Worm (Caenorhabditis elegans): Measurements from ENCODE around the gene such-1.

such-1 gene

ce11 chrIII:11467631-11468481, 55.7 kb downstream of the such-1 start:
- TF ChIP-seq hmg-11 (tag; optimal IDR thresholded peaks at IDR 0.05) = peak; percentile 45
- peak; percentile 57 for TF ChIP-seq nhr-23 (tag; optimal IDR thresholded peaks at IDR 0.05)
- TF ChIP-seq lsy-12 (tag; optimal IDR thresholded peaks at IDR 0.05) = no peak
- no peak for TF ChIP-seq nhr-67 (tag; optimal IDR thresholded peaks at IDR 0.05)
- TF ChIP-seq pha-4 (tag; optimal IDR thresholded peaks at IDR 0.05) = peak; percentile 20
- peak; percentile 5 for TF ChIP-seq nfya-1 (tag; optimal IDR thresholded peaks at IDR 0.05; ENCODE audit: insufficient read depth)

DNA sequence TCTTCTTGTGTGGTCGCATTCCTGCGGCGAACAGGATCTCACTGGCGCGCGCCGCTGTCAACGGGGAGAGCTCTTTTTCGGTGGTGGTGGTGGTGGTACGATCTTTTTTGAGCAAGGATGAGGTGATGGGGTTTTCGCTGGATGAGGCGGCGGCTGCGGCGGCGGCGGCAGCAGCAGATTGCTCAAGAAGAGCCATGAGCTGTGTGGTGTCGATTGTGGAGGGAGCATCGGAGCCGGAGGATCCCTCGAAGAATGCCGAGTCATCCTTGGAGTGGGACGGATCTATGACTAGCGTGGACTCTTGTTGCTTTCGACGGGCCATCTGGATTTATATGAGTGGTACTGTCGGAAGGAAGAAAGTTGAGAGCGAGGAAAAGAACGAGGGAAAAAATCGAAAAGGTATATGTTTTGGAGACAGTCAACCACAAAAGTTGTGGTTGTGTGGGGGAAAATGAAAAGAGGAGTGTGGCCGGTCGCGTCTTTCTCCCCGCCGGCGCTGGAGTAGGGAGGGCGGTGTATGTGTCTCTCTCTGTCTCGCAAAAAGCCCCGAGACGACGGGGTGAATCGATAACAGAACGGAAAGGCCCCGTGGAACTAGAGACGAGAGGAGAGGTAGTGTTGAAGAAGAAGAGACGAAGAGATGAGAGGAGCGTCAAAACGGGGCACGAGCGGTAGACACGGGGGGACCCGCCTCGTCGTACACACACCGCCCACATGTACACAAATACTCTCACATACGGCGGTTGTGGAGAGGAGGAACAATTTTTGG, 57.0 kb downstream of the such-1 start:
- TF ChIP-seq elt-2 (tag; optimal IDR thresholded peaks at IDR 0.05) (peak; percentile 32), ceh-28 (tag; optimal IDR thresholded peaks at IDR 0.05) (peak; percentile 7), hmg-11 (tag; optimal IDR thresholded peaks at IDR 0.05) (peak; percentile 49), unc-62 (GFP tag; optimal IDR thresholded peaks at IDR 0.05) (no peak), lin-39 (tag; optimal IDR thresholded peaks at IDR 0.05) (peak; percentile 25), pha-4 (tag; optimal IDR thresholded peaks at IDR 0.05) (peak; percentile 13), nhr-77 (tag; optimal IDR thresholded peaks at IDR 0.05) (no peak), nfya-1 (tag; optimal IDR thresholded peaks at IDR 0.05; ENCODE audit: insufficient read depth) (peak; percentile 42)

DNA sequence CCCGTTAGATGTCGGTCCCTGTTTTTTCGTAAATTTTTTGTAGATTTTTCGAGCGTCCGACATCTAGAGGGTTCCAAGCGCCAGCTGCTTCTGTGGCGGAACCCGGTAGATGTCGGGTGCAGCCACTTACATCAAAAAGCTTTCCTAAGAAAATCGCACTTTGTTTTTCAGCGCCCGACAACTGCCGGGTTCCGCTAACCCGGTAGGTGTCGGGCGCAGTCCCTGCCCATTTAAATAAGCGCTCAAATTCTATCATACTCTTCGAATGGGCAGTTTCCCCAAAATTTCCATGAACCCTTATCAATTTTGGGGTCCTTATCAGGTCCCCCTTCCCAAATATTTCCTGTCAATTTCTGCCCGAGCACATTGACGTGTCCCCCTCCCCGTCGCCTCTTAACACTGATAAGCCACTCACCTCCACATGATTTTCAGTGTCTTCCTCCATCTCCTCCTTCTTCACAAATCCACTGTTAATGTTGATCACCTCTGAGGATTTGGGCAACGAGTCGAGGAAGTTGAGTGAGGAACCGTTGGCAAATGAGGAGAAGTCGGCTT, 58.1 kb downstream of the such-1 start:
- TF ChIP-seq egl-5 (tag; optimal IDR thresholded peaks at IDR 0.05) = no peak
- no peak for TF ChIP-seq tbx-2 (tag; optimal IDR thresholded peaks at IDR 0.05)
- no peak for TF ChIP-seq pha-4 (tag; optimal IDR thresholded peaks at IDR 0.05)
- no peak for TF ChIP-seq ceh-82 (tag; optimal IDR thresholded peaks at IDR 0.05)
- TF ChIP-seq nhr-25 (tag; optimal IDR thresholded peaks at IDR 0.05) = no peak
- no peak for TF ChIP-seq nhr-67 (tag; optimal IDR thresholded peaks at IDR 0.05)
- no peak for TF ChIP-seq unc-39 (tag; optimal IDR thresholded peaks at IDR 0.05)
- TF ChIP-seq nhr-12 (tag; optimal IDR thresholded peaks at IDR 0.05) = no peak
- peak; percentile 18 for TF ChIP-seq snpc-4 (tag; optimal IDR thresholded peaks at IDR 0.05)
- no peak for TF ChIP-seq ceh-16 (tag; optimal IDR thresholded peaks at IDR 0.05)
- TF ChIP-seq nhr-11 (tag; optimal IDR thresholded peaks at IDR 0.05) = no peak
- peak; percentile 90 for TF ChIP-seq elt-2 (tag; optimal IDR thresholded peaks at IDR 0.05)

- TF ChIP-seq fkh-2 (tag; optimal IDR thresholded peaks at IDR 0.05) = no peak
- peak; percentile 46 for TF ChIP-seq pha-4 (tag; optimal IDR thresholded peaks at IDR 0.05)
- no peak for TF ChIP-seq lin-39 (tag; optimal IDR thresholded peaks at IDR 0.05)
- TF ChIP-seq lsy-12 (tag; optimal IDR thresholded peaks at IDR 0.05) = peak; percentile 79
- TF ChIP-seq nhr-43 (tag; optimal IDR thresholded peaks at IDR 0.05; ENCODE audit: poor library complexity, severe bottlenecking) = peak; percentile 30
- peak; percentile 11 for TF ChIP-seq R02D3.7 (tag; optimal IDR thresholded peaks at IDR 0.05)
- TF ChIP-seq unc-62 (GFP tag; optimal IDR thresholded peaks at IDR 0.05) = no peak
- peak; percentile 72 for TF ChIP-seq fos-1 (tag; optimal IDR thresholded peaks at IDR 0.05)
- no peak for TF ChIP-seq zag-1 (tag; optimal IDR thresholded peaks at IDR 0.05)
- TF ChIP-seq egl-5 (tag; optimal IDR thresholded peaks at IDR 0.05) = no peak
- no peak for TF ChIP-seq nhr-11 (tag; optimal IDR thresholded peaks at IDR 0.05)
- TF ChIP-seq pqm-1 (tag; optimal IDR thresholded peaks at IDR 0.05) = peak; percentile 30
- peak; percentile 1 for TF ChIP-seq jun-1 (tag; optimal IDR thresholded peaks at IDR 0.05)
- TF ChIP-seq nhr-25 (tag; optimal IDR thresholded peaks at IDR 0.05) = peak; percentile 57
- TF ChIP-seq elt-2 (tag; optimal IDR thresholded peaks at IDR 0.05) = peak; percentile 84
- TF ChIP-seq snpc-4 (tag; optimal IDR thresholded peaks at IDR 0.05) = peak; percentile 99
- TF ChIP-seq nhr-77 (tag; optimal IDR thresholded peaks at IDR 0.05) = peak; percentile 47
- peak; percentile 8 for TF ChIP-seq nhr-23 (tag; optimal IDR thresholded peaks at IDR 0.05)
- peak; percentile 55 for TF ChIP-seq lin-15B (tag; optimal IDR thresholded peaks at IDR 0.05)
- TF ChIP-seq hmg-11 (tag; optimal IDR thresholded peaks at IDR 0.05) = peak; percentile 15
Measured at ce11 chrIII:11463726-11464125, 59.8 kb downstream of the such-1 start.

Measured in whole organism, L3 larva.